Fruit fly (Drosophila melanogaster) whole organism, embryonic: ENCODE measurements around the gene RIOK2.
A peak's percentile ranks its signal among the peaks of the same experiment; 100 is the strongest.

Experiments used
- Atf6 ChIP-seq: fragments of 200-800 bp; sonication (Bioruptor generic); IDR thresholded peaks from 2 replicates; pipeline ENCODE4 v1.3.6; 2022; ENCODE audit warnings: missing biosample characterization, missing genetic modification characterization
- BtbVII ChIP-seq: fragments of 200-800 bp; sonication (Bioruptor generic); optimal IDR thresholded peaks from 3 replicates; lab custom pipeline; 2017; ENCODE audit warnings: missing biosample characterization, mild to moderate bottlenecking, missing genetic modification characterization
- CG11398 ChIP-seq: fragments of 200-800 bp; sonication (Bioruptor generic); optimal IDR thresholded peaks from 2 replicates; lab custom pipeline; 2016; ENCODE audit warnings: missing biosample characterization, missing genetic modification characterization
- CG12155 ChIP-seq: fragments of 200-800 bp; sonication (Bioruptor generic); optimal IDR thresholded peaks from 3 replicates; lab custom pipeline; 2016; ENCODE audit warnings: missing biosample characterization, missing genetic modification characterization
- CG12659 ChIP-seq: fragments of 200-800 bp; sonication (Bioruptor generic); optimal IDR thresholded peaks from 3 replicates; lab custom pipeline; 2017; ENCODE audit warnings: mild to moderate bottlenecking, missing biosample characterization, missing genetic modification reagents, missing genetic modification characterization
- CG14014 ChIP-seq: fragments of 200-800 bp; sonication (Bioruptor generic); IDR thresholded peaks from 2 replicates; pipeline ENCODE4 v1.3.6; 2022; ENCODE audit warnings: missing biosample characterization, missing genetic modification characterization
- CG18599 ChIP-seq: fragments of 200-800 bp; sonication (Bioruptor generic); optimal IDR thresholded peaks from 3 replicates; lab custom pipeline; 2017; ENCODE audit warnings: missing biosample characterization, missing genetic modification characterization, mild to moderate bottlenecking, moderate library complexity, missing genetic modification reagents
- CG31224 ChIP-seq: fragments of 200-800 bp; sonication (Bioruptor generic); IDR thresholded peaks from 2 replicates; pipeline ENCODE4 v1.3.6; 2022; ENCODE audit warnings: missing biosample characterization, missing genetic modification characterization
- CG3281 ChIP-seq: fragments of 200-800 bp; sonication (Bioruptor generic); optimal IDR thresholded peaks from 3 replicates; lab custom pipeline; 2017; ENCODE audit warnings: missing biosample characterization, mild to moderate bottlenecking, missing genetic modification characterization
- CG34376 ChIP-seq: fragments of 200-800 bp; sonication (Bioruptor generic); optimal IDR thresholded peaks from 2 replicates; lab custom pipeline; 2018; ENCODE audit warnings: missing biosample characterization, mild to moderate bottlenecking, missing genetic modification characterization
- CG34422 ChIP-seq: fragments of 200-800 bp; sonication (Bioruptor generic); IDR thresholded peaks from 3 replicates; pipeline ENCODE4 v1.3.6; 2022; ENCODE audit warnings: missing biosample characterization, missing genetic modification characterization
- CG4328 ChIP-seq: fragments of 200-800 bp; sonication (Bioruptor generic); optimal IDR thresholded peaks from 3 replicates; lab custom pipeline; 2017; ENCODE audit warnings: missing biosample characterization, missing genetic modification reagents, missing genetic modification characterization
- CG4707 ChIP-seq: fragments of 200-800 bp; sonication (Bioruptor generic); optimal IDR thresholded peaks from 2 replicates; lab custom pipeline; 2018; ENCODE audit warnings: missing biosample characterization, mild to moderate bottlenecking, missing genetic modification characterization, moderate library complexity
- CG4820 ChIP-seq: fragments of 200-800 bp; sonication (Bioruptor generic); optimal IDR thresholded peaks from 3 replicates; lab custom pipeline; 2016; ENCODE audit warnings: missing biosample characterization, missing genetic modification characterization
- CG5180 ChIP-seq: fragments of 200-800 bp; sonication (Bioruptor generic); optimal IDR thresholded peaks from 3 replicates; lab custom pipeline; 2017; ENCODE audit warnings: missing biosample characterization, missing genetic modification characterization, mild to moderate bottlenecking, moderate library complexity, missing genetic modification reagents
- CG6791 ChIP-seq: fragments of 200-800 bp; sonication (Bioruptor generic); IDR thresholded peaks from 3 replicates; pipeline ENCODE4 v1.3.6; 2022; ENCODE audit warnings: missing biosample characterization, missing genetic modification characterization; ENCODE audit not compliant: partially characterized antibody
- CG7372 ChIP-seq: fragments of 200-800 bp; sonication (Bioruptor generic); IDR thresholded peaks from 2 replicates; pipeline ENCODE4 v1.3.6; 2022; ENCODE audit warnings: missing biosample characterization, missing genetic modification characterization
- CG7839 ChIP-seq: fragments of 200-800 bp; sonication (Bioruptor generic); optimal IDR thresholded peaks from 3 replicates; lab custom pipeline; 2018; ENCODE audit warnings: missing biosample characterization, mild to moderate bottlenecking, missing genetic modification characterization, moderate library complexity
- CG8388 ChIP-seq: fragments of 200-800 bp; sonication (Bioruptor generic); optimal IDR thresholded peaks from 2 replicates; lab custom pipeline; 2019; ENCODE audit warnings: missing biosample characterization, mild to moderate bottlenecking, missing genetic modification characterization, moderate library complexity
- CG9932 ChIP-seq: fragments of 200-800 bp; sonication (Bioruptor generic); IDR thresholded peaks from 2 replicates; pipeline ENCODE4 v1.3.6; 2022; ENCODE audit warnings: missing biosample characterization, missing genetic modification characterization
- D19A ChIP-seq: fragments of 200-800 bp; optimal IDR thresholded peaks from 3 replicates; lab custom pipeline; 2019; ENCODE audit warnings: missing biosample characterization, mild to moderate bottlenecking, missing genetic modification characterization, moderate library complexity
- Dbx ChIP-seq: fragments of 200-800 bp; sonication (Bioruptor generic); IDR thresholded peaks from 3 replicates; pipeline ENCODE4 v1.3.6; 2022; ENCODE audit warnings: missing biosample characterization, missing genetic modification characterization
- Dip2 ChIP-seq: fragments of 200-800 bp; sonication (Bioruptor generic); IDR thresholded peaks from 2 replicates; pipeline ENCODE4 v1.3.6; 2022; ENCODE audit warnings: missing biosample characterization, missing genetic modification characterization
- Fer3 ChIP-seq: fragments of 200-800 bp; sonication (Bioruptor generic); optimal IDR thresholded peaks from 2 replicates; lab custom pipeline; 2018; ENCODE audit warnings: missing biosample characterization, mild to moderate bottlenecking, missing genetic modification characterization, moderate library complexity
- Lpt ChIP-seq: fragments of >200 bp; optimal IDR thresholded peaks from 2 replicates; lab custom pipeline; 2018; ENCODE audit warnings: missing biosample characterization, missing genetic modification characterization
- Max ChIP-seq: fragments of 200-800 bp; sonication (Bioruptor generic); optimal IDR thresholded peaks from 2 replicates; lab custom pipeline; 2016; ENCODE audit warnings: missing biosample characterization, mild to moderate bottlenecking, missing genetic modification characterization
- Myb ChIP-seq: fragments of 200-800 bp; sonication (Bioruptor generic); optimal IDR thresholded peaks from 2 replicates; lab custom pipeline; 2016; ENCODE audit warnings: missing biosample characterization, missing genetic modification characterization
- Nf-YB ChIP-seq: fragments of 200-800 bp; sonication (Bioruptor generic); optimal IDR thresholded peaks from 3 replicates; lab custom pipeline; 2019; ENCODE audit warnings: missing biosample characterization, mild to moderate bottlenecking, missing genetic modification characterization, moderate library complexity
- Poxn ChIP-seq: fragments of 200-800 bp; sonication (Bioruptor generic); IDR thresholded peaks from 2 replicates; pipeline ENCODE4 v1.3.6; 2022; ENCODE audit warnings: missing biosample characterization, missing genetic modification characterization
- Ravus ChIP-seq: fragments of 200-800 bp; sonication (Bioruptor generic); IDR thresholded peaks from 2 replicates; pipeline ENCODE4 v1.3.6; 2022; ENCODE audit warnings: missing biosample characterization, missing genetic modification characterization
- abd-A ChIP-seq: fragments of 200-800 bp; sonication (Bioruptor generic); optimal IDR thresholded peaks from 3 replicates; lab custom pipeline; 2019; ENCODE audit warnings: missing biosample characterization, mild to moderate bottlenecking, missing genetic modification characterization, moderate library complexity
- bcd ChIP-seq: fragments of 200-800 bp; sonication (Bioruptor generic); optimal IDR thresholded peaks from 2 replicates; lab custom pipeline; 2017; ENCODE audit warnings: missing biosample characterization, mild to moderate bottlenecking, missing genetic modification characterization
- caup ChIP-seq: fragments of 200-800 bp; sonication (Bioruptor generic); optimal IDR thresholded peaks from 3 replicates; lab custom pipeline; 2017; ENCODE audit warnings: missing biosample characterization, mild to moderate bottlenecking, missing genetic modification characterization, moderate library complexity; ENCODE audit not compliant: severe bottlenecking
- chinmo ChIP-seq: fragments of 200-800 bp; sonication (Bioruptor generic); IDR thresholded peaks from 4 replicates; pipeline ENCODE4 v1.3.6; 2022; ENCODE audit warnings: missing biosample characterization, missing genetic modification characterization; ENCODE audit not compliant: partially characterized antibody
- chn ChIP-seq: fragments of 200-800 bp; sonication (Bioruptor generic); optimal IDR thresholded peaks from 2 replicates; lab custom pipeline; 2016; ENCODE audit warnings: missing biosample characterization, missing genetic modification characterization
- cwo ChIP-seq: fragments of 200-800 bp; sonication (Bioruptor generic); optimal IDR thresholded peaks from 3 replicates; lab custom pipeline; 2017; ENCODE audit warnings: missing biosample characterization, missing genetic modification characterization, mild to moderate bottlenecking, moderate library complexity, missing genetic modification reagents
- en ChIP-seq: fragments of 200-800 bp; sonication (Bioruptor generic); optimal IDR thresholded peaks from 2 replicates; lab custom pipeline; 2016; ENCODE audit warnings: missing biosample characterization, missing genetic modification characterization
- fd64A ChIP-seq: fragments of 200-800 bp; sonication (Bioruptor generic); optimal IDR thresholded peaks from 3 replicates; lab custom pipeline; 2018; ENCODE audit warnings: missing biosample characterization, mild to moderate bottlenecking, missing genetic modification characterization
- gt ChIP-seq: fragments of 200-800 bp; sonication (Bioruptor generic); IDR thresholded peaks from 2 replicates; pipeline ENCODE4 v1.3.6; 2022; ENCODE audit warnings: missing biosample characterization, missing genetic modification characterization
- her ChIP-seq: fragments of 200-800 bp; sonication (Bioruptor generic); optimal IDR thresholded peaks from 2 replicates; lab custom pipeline; 2016; ENCODE audit warnings: missing biosample characterization, missing genetic modification characterization
- inv ChIP-seq: fragments of 200-800 bp; sonication (Bioruptor generic); IDR thresholded peaks from 2 replicates; pipeline ENCODE4 v1.3.6; 2022; ENCODE audit warnings: missing biosample characterization, missing genetic modification characterization; ENCODE audit not compliant: partially characterized antibody
- kah ChIP-seq: fragments of 200-800 bp; sonication (Bioruptor generic); optimal IDR thresholded peaks from 2 replicates; lab custom pipeline; 2018; ENCODE audit warnings: missing biosample characterization, mild to moderate bottlenecking, missing genetic modification characterization
- ken ChIP-seq: fragments of 200-800 bp; sonication (Bioruptor generic); IDR thresholded peaks from 3 replicates; pipeline ENCODE4 v1.3.6; 2022; ENCODE audit warnings: missing biosample characterization, missing genetic modification characterization
- knrl ChIP-seq: fragments of 200-800 bp; sonication (Bioruptor generic); IDR thresholded peaks from 3 replicates; pipeline ENCODE4 v1.3.6; 2022; ENCODE audit warnings: missing biosample characterization, missing genetic modification characterization; ENCODE audit not compliant: partially characterized antibody
- otp ChIP-seq: fragments of 200-800 bp; sonication (Bioruptor generic); IDR thresholded peaks from 3 replicates; pipeline ENCODE4, ENCODE4 v1.3.6; 2022; ENCODE audit warnings: missing biosample characterization, missing genetic modification characterization
- ranshi ChIP-seq: fragments of 200-800 bp; sonication (Bioruptor generic); IDR thresholded peaks from 2 replicates; pipeline ENCODE4 v1.3.6; 2022; ENCODE audit warnings: missing biosample characterization, missing genetic modification characterization
- scrt ChIP-seq: fragments of 200-800 bp; sonication (Bioruptor generic); optimal IDR thresholded peaks from 2 replicates; lab custom pipeline; 2018; ENCODE audit warnings: missing biosample characterization, mild to moderate bottlenecking, missing genetic modification characterization, moderate library complexity
- ssp ChIP-seq: fragments of 200-800 bp; sonication (Bioruptor generic); IDR thresholded peaks from 2 replicates; pipeline ENCODE4 v1.3.6; 2022; ENCODE audit warnings: missing biosample characterization, missing genetic modification characterization

RIOK2 gene

DNA sequence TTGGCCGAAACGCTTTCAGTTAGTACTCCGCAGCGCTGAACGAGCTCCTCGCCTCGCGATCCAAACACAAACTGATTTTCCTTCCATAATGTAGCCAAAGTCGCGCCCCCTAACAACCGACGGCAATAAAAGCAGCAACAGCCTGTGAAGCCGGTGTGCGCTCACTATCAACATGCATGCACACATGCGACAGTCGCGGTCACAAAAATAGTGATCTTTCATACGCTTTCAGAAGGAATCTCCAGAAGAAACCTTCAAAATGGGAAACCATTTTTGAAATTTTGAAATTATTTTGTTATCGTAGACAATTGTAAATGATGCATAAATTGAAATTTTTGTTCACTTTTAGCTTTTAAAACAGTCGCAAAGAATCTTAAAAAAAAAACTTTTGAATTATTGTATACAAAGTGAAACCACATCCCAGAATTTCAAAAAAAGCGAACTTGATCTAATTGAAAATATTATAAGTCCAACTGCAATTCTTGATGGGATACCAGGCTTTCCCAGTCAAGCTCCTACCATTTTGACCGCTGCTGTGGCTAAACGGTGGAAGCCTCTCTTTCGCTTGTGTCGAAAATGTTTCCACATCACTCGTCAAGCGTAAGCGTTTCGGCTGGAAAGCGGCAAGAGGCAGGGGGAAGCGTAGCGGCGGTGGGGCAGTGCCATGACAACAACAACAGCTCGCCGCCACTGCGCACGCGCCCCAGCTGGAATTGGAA is 33.2 kb upstream of the RIOK2 start, which contains the start of gene Cad96Cb (continued):
- TF ChIP-seq bcd (peak; percentile 84), CG18599 (GFP tag; lab: Kevin White, UChicago) (peak; percentile 78), BtbVII (peak; percentile 63), inv (GFP tag; lab: Robert Waterston, UW) (no peak), Max (GFP tag; lab: Kevin White, UChicago) (peak; percentile 78), chinmo (GFP tag; lab: Robert Waterston, UW) (no peak), caup (GFP tag; lab: Kevin White, UChicago) (peak; percentile 66), CG4820 (peak; percentile 89), Ravus (GFP tag; lab: Robert Waterston, UW) (no peak), ssp (GFP tag; lab: Robert Waterston, UW) (peak; percentile 41), CG31224 (GFP tag; lab: Robert Waterston, UW) (no peak), knrl (GFP tag; lab: Robert Waterston, UW) (no peak), cwo (GFP tag; lab: Kevin White, UChicago) (peak; percentile 67), abd-A (no peak), Dip2 (no peak), her (GFP tag; lab: Kevin White, UChicago) (peak; percentile 37), chn (GFP tag; lab: Kevin White, UChicago) (peak; percentile 65), CG34376 (GFP tag; lab: Kevin White, UChicago) (peak; percentile 1), Atf6 (GFP tag; lab: Robert Waterston, UW) (peak; percentile 36; the same call in 1 of the 2 replicates), Lpt (GFP tag; lab: Kevin White, UChicago) (no peak), fd64A (peak; percentile 36), Nf-YB (GFP tag; lab: Kevin White, UChicago) (peak; percentile 67), Dbx (GFP tag; lab: Robert Waterston, UW) (no peak), CG6791 (GFP tag; lab: Robert Waterston, UW) (no peak), CG4328 (GFP tag; lab: Kevin White, UChicago) (peak; percentile 74), CG12659 (peak; percentile 87), CG11398 (peak; percentile 69), Poxn (no peak), gt (GFP tag; lab: Robert Waterston, UW) (no peak; the same call in 1 of the 2 replicates), otp (peak; percentile 38; the same call in 1 of the 3 replicates), en (GFP tag; lab: Kevin White, UChicago) (peak; percentile 66), CG7839 (tag; lab: Kevin White, UChicago) (peak; percentile 90), CG34422 (GFP tag; lab: Robert Waterston, UW) (peak; percentile 41; the same call in 2 of the 3 replicates), Fer3 (peak; percentile 53), CG14014 (0 out of 2 replicates have a peak, but pooled peaks have one; percentile 41), kah (GFP tag; lab: Kevin White, UChicago) (peak; percentile 80), CG7372 (GFP tag; lab: Robert Waterston, UW) (peak; percentile 57; the same call in 1 of the 2 replicates), Myb (peak; percentile 54), CG8388 (GFP tag; lab: Kevin White, UChicago) (peak; percentile 85), CG9932 (GFP tag; lab: Robert Waterston, UW) (no peak), CG5180 (GFP tag; lab: Kevin White, UChicago) (peak; percentile 79), D19A (tag; lab: Kevin White, UChicago) (peak; percentile 84), scrt (GFP tag; lab: Kevin White, UChicago) (peak; percentile 48), ken (GFP tag; lab: Robert Waterston, UW) (peak; percentile 71; the same call in 2 of the 3 replicates), CG12155 (GFP tag; lab: Kevin White, UChicago) (peak; percentile 64), ranshi (GFP tag; lab: Robert Waterston, UW) (peak; percentile 38; the same call in 1 of the 2 replicates), CG4707 (GFP tag; lab: Kevin White, UChicago) (peak; percentile 48), CG3281 (no peak)
